Fruit fly (Drosophila melanogaster) whole organism, embryonic: Measurements from ENCODE around the gene Nca.

Source experiments
- ATbp ChIP-seq: fragments of 200-800 bp; sonication (Bioruptor generic); optimal IDR thresholded peaks from 2 replicates; lab custom pipeline; 2017; ENCODE audit warnings: missing biosample characterization, mild to moderate bottlenecking, missing genetic modification characterization, missing genetic modification reagents
- Aef1 ChIP-seq: fragments of 200-800 bp; sonication (Bioruptor generic); IDR thresholded peaks from 3 replicates; pipeline ENCODE4 v1.3.6; 2022; ENCODE audit warnings: missing biosample characterization, missing genetic modification characterization
- CG11456 ChIP-seq: fragments of 200-800 bp; sonication (Bioruptor generic); IDR thresholded peaks from 3 replicates; pipeline ENCODE4 v1.3.6; 2022; ENCODE audit warnings: missing biosample characterization, missing genetic modification characterization
- CG12104 ChIP-seq: fragments of 200-800 bp; sonication (Bioruptor generic); optimal IDR thresholded peaks from 3 replicates; lab custom pipeline; 2016; ENCODE audit warnings: missing biosample characterization, missing genetic modification characterization
- CG12744 ChIP-seq: fragments of 200-800 bp; sonication (Bioruptor generic); optimal IDR thresholded peaks from 2 replicates; lab custom pipeline; 2016; ENCODE audit warnings: missing biosample characterization, missing genetic modification characterization
- CG14860 ChIP-seq: fragments of 200-800 bp; sonication (Bioruptor generic); IDR thresholded peaks from 3 replicates; pipeline ENCODE4 v1.3.6; 2022; ENCODE audit warnings: missing biosample characterization, missing genetic modification characterization; ENCODE audit not compliant: partially characterized antibody
- CG15073 ChIP-seq: fragments of 200-800 bp; sonication (Bioruptor generic); optimal IDR thresholded peaks from 2 replicates; lab custom pipeline; 2016; ENCODE audit warnings: missing biosample characterization, missing genetic modification characterization
- CG15514 ChIP-seq: fragments of 200-800 bp; sonication (Bioruptor generic); optimal IDR thresholded peaks from 3 replicates; lab custom pipeline; 2017; ENCODE audit warnings: missing biosample characterization, missing genetic modification characterization, mild to moderate bottlenecking, moderate library complexity, missing genetic modification reagents
- CG15601 ChIP-seq: fragments of 200-800 bp; sonication (Bioruptor generic); optimal IDR thresholded peaks from 3 replicates; lab custom pipeline; 2019; ENCODE audit warnings: missing biosample characterization, mild to moderate bottlenecking, missing genetic modification characterization, moderate library complexity
- CG17359 ChIP-seq: fragments of 200-800 bp; sonication (Bioruptor generic); optimal IDR thresholded peaks from 3 replicates; lab custom pipeline; 2018; ENCODE audit warnings: missing biosample characterization, mild to moderate bottlenecking, missing genetic modification characterization, moderate library complexity
- CG1792 ChIP-seq: fragments of 200-800 bp; sonication (Bioruptor generic); optimal IDR thresholded peaks from 2 replicates; lab custom pipeline; 2016; ENCODE audit warnings: missing biosample characterization, missing genetic modification characterization
- CG30431 ChIP-seq: fragments of 200-800 bp; sonication (Bioruptor generic); optimal IDR thresholded peaks from 2 replicates; lab custom pipeline; 2017; ENCODE audit warnings: missing biosample characterization, missing genetic modification characterization
- CG3065 ChIP-seq: fragments of 200-800 bp; sonication (Bioruptor generic); optimal IDR thresholded peaks from 2 replicates; lab custom pipeline; 2016; ENCODE audit warnings: missing biosample characterization, missing genetic modification characterization
- CG31224 ChIP-seq: fragments of 200-800 bp; sonication (Bioruptor generic); IDR thresholded peaks from 2 replicates; pipeline ENCODE4 v1.3.6; 2022; ENCODE audit warnings: missing biosample characterization, missing genetic modification characterization
- CG6254 ChIP-seq: fragments of 200-800 bp; sonication (Bioruptor generic); optimal IDR thresholded peaks from 3 replicates; lab custom pipeline; 2017; ENCODE audit warnings: mild to moderate bottlenecking, missing biosample characterization, missing genetic modification reagents, missing genetic modification characterization
- CG6272 ChIP-seq: fragments of 200-800 bp; sonication (Bioruptor generic); IDR thresholded peaks from 2 replicates; pipeline ENCODE4 v1.3.6; 2022; ENCODE audit warnings: missing biosample characterization, missing genetic modification characterization
- CG6854 ChIP-seq: fragments of 200-800 bp; sonication (Bioruptor generic); optimal IDR thresholded peaks from 3 replicates; lab custom pipeline; 2017; ENCODE audit warnings: missing biosample characterization, mild to moderate bottlenecking, missing genetic modification characterization
- CG7357 ChIP-seq: fragments of 200-800 bp; sonication (Bioruptor generic); IDR thresholded peaks from 3 replicates; pipeline ENCODE4 v1.3.6; 2022; ENCODE audit warnings: missing biosample characterization, missing genetic modification characterization
- CG7372 ChIP-seq: fragments of 200-800 bp; sonication (Bioruptor generic); IDR thresholded peaks from 2 replicates; pipeline ENCODE4 v1.3.6; 2022; ENCODE audit warnings: missing biosample characterization, missing genetic modification characterization
- CG7745 ChIP-seq: fragments of 200-800 bp; sonication (Bioruptor generic); optimal IDR thresholded peaks from 2 replicates; lab custom pipeline; 2018; ENCODE audit warnings: missing biosample characterization, mild to moderate bottlenecking, missing genetic modification characterization, moderate library complexity
- CG9797 ChIP-seq: fragments of 200-800 bp; sonication (Bioruptor generic); optimal IDR thresholded peaks from 3 replicates; lab custom pipeline; 2018; ENCODE audit warnings: missing biosample characterization, mild to moderate bottlenecking, missing genetic modification characterization
- CG9876 ChIP-seq: fragments of 200-800 bp; sonication (Bioruptor generic); optimal IDR thresholded peaks from 2 replicates; lab custom pipeline; 2016; ENCODE audit warnings: missing biosample characterization, missing genetic modification characterization
- H2.0 ChIP-seq: fragments of 200-800 bp; sonication (Bioruptor generic); IDR thresholded peaks from 2 replicates; pipeline ENCODE4 v1.3.6; 2022; ENCODE audit warnings: missing biosample characterization, missing genetic modification characterization
- Hr3 ChIP-seq: fragments of 200-800 bp; sonication (Bioruptor generic); optimal IDR thresholded peaks from 3 replicates; lab custom pipeline; 2016; ENCODE audit warnings: missing biosample characterization, missing genetic modification characterization
- MBD-R2 ChIP-seq: fragments of 200-800 bp; sonication (Bioruptor generic); IDR thresholded peaks from 2 replicates; pipeline ENCODE4 v1.3.6; 2022; ENCODE audit warnings: missing biosample characterization, missing genetic modification characterization
- Mes4 ChIP-seq: fragments of 200-800 bp; sonication (Bioruptor generic); optimal IDR thresholded peaks from 2 replicates; lab custom pipeline; 2016; ENCODE audit warnings: missing biosample characterization, missing genetic modification characterization
- Pdp1 ChIP-seq, 2 experiments: fragments of 200-800 bp; sonication (Bioruptor generic); optimal IDR thresholded peaks; 3 replicates each; lab custom pipeline; 2016; ENCODE audit warnings: missing biosample characterization in 2 of 2, missing genetic modification characterization in 2 of 2, mild to moderate bottlenecking in 1 of 2, moderate library complexity in 1 of 2
- Poxn ChIP-seq: fragments of 200-800 bp; sonication (Bioruptor generic); IDR thresholded peaks from 2 replicates; pipeline ENCODE4 v1.3.6; 2022; ENCODE audit warnings: missing biosample characterization, missing genetic modification characterization
- Rfx ChIP-seq: fragments of 200-800 bp; sonication (Bioruptor generic); IDR thresholded peaks from 2 replicates; pipeline ENCODE4 v1.3.6; 2022; ENCODE audit warnings: missing biosample characterization, missing genetic modification characterization
- Sin3A ChIP-seq: fragments of >200 bp; optimal IDR thresholded peaks from 2 replicates; lab custom pipeline; 2018
- Taf1 ChIP-seq: fragments of 200-800 bp; sonication (Bioruptor generic); IDR thresholded peaks from 2 replicates; pipeline ENCODE4 v1.3.6; 2022; ENCODE audit warnings: missing biosample characterization, missing genetic modification characterization
- ab ChIP-seq: fragments of 200-800 bp; sonication (Bioruptor generic); optimal IDR thresholded peaks from 2 replicates; lab custom pipeline; 2016; ENCODE audit warnings: missing biosample characterization, missing genetic modification characterization
- danr ChIP-seq: fragments of 200-800 bp; sonication (Bioruptor generic); IDR thresholded peaks from 2 replicates; pipeline ENCODE4 v1.3.6; 2022; ENCODE audit warnings: missing biosample characterization, missing genetic modification characterization
- dati ChIP-seq: fragments of 200-800 bp; sonication (Bioruptor generic); IDR thresholded peaks from 2 replicates; pipeline ENCODE4 v1.3.6; 2022; ENCODE audit warnings: missing biosample characterization, missing genetic modification characterization
- eve ChIP-seq, 2 experiments: fragments of >200 bp; optimal IDR thresholded peaks; 2 replicates each; lab custom pipeline; 2017; ENCODE audit warnings: missing biosample characterization in 2 of 2, missing genetic modification characterization in 2 of 2
- fd64A ChIP-seq: fragments of 200-800 bp; sonication (Bioruptor generic); optimal IDR thresholded peaks from 3 replicates; lab custom pipeline; 2018; ENCODE audit warnings: missing biosample characterization, mild to moderate bottlenecking, missing genetic modification characterization
- ftz-f1 ChIP-seq: fragments of 200-800 bp; sonication (Bioruptor generic); optimal IDR thresholded peaks from 2 replicates; lab custom pipeline; 2016; ENCODE audit warnings: missing biosample characterization, missing genetic modification characterization
- fu2 ChIP-seq: fragments of 200-800 bp; sonication (Bioruptor generic); optimal IDR thresholded peaks from 2 replicates; lab custom pipeline; 2016; ENCODE audit warnings: missing biosample characterization, missing genetic modification characterization
- gcm ChIP-seq: fragments of 200-800 bp; sonication (Bioruptor generic); optimal IDR thresholded peaks from 2 replicates; lab custom pipeline; 2019; ENCODE audit warnings: missing biosample characterization, mild to moderate bottlenecking, missing genetic modification characterization, moderate library complexity
- jing ChIP-seq: fragments of 200-800 bp; sonication (Bioruptor generic); optimal IDR thresholded peaks from 2 replicates; lab custom pipeline; 2018; ENCODE audit warnings: missing biosample characterization, mild to moderate bottlenecking, missing genetic modification characterization
- kni ChIP-seq: fragments of 200-800 bp; sonication (Bioruptor generic); optimal IDR thresholded peaks from 3 replicates; lab custom pipeline; 2017; ENCODE audit warnings: mild to moderate bottlenecking, missing biosample characterization, missing genetic modification reagents, missing genetic modification characterization
- lilli ChIP-seq: fragments of 200-800 bp; sonication (Bioruptor generic); optimal IDR thresholded peaks from 3 replicates; lab custom pipeline; 2016; ENCODE audit warnings: missing biosample characterization, missing genetic modification characterization
- nom ChIP-seq: fragments of 200-800 bp; sonication (Bioruptor generic); optimal IDR thresholded peaks from 2 replicates; lab custom pipeline; 2017; ENCODE audit warnings: missing biosample characterization, missing genetic modification characterization, mild to moderate bottlenecking, moderate library complexity, missing genetic modification reagents
- onecut ChIP-seq: fragments of 200-800 bp; sonication (Bioruptor generic); IDR thresholded peaks from 2 replicates; pipeline ENCODE4 v1.3.6; 2022; ENCODE audit warnings: missing biosample characterization, missing genetic modification characterization
- ranshi ChIP-seq: fragments of 200-800 bp; sonication (Bioruptor generic); IDR thresholded peaks from 2 replicates; pipeline ENCODE4 v1.3.6; 2022; ENCODE audit warnings: missing biosample characterization, missing genetic modification characterization
- sc ChIP-seq, 3 experiments: fragments of >200 bp in 2 of 3; fragments of 200-800 bp in 1 of 3; sonication (Bioruptor generic) in 1 of 3; optimal IDR thresholded peaks; 2 replicates in 2 of 3; 3 replicates in 1 of 3; lab custom pipeline; 2017; ENCODE audit warnings: mild to moderate bottlenecking in 1 of 3, missing biosample characterization in 1 of 3, missing genetic modification characterization in 1 of 3, missing genetic modification reagents in 1 of 3
- sim ChIP-seq: fragments of 200-800 bp; sonication (Bioruptor generic); IDR thresholded peaks from 2 replicates; pipeline ENCODE4 v1.3.6; 2022; ENCODE audit warnings: missing biosample characterization, missing genetic modification characterization
- sima ChIP-seq: fragments of 200-800 bp; sonication (Bioruptor generic); optimal IDR thresholded peaks from 2 replicates; lab custom pipeline; 2016; ENCODE audit warnings: missing biosample characterization, missing genetic modification characterization
- trem ChIP-seq: fragments of 200-800 bp; optimal IDR thresholded peaks from 3 replicates; lab custom pipeline; 2019; ENCODE audit warnings: missing biosample characterization, mild to moderate bottlenecking, missing genetic modification characterization, moderate library complexity
- ttk ChIP-seq: fragments of 200-800 bp; sonication (Bioruptor generic); IDR thresholded peaks from 2 replicates; pipeline ENCODE4 v2.1.2; 2022; ENCODE audit warnings: missing biosample characterization, missing genetic modification characterization

The Nca gene

DNA sequence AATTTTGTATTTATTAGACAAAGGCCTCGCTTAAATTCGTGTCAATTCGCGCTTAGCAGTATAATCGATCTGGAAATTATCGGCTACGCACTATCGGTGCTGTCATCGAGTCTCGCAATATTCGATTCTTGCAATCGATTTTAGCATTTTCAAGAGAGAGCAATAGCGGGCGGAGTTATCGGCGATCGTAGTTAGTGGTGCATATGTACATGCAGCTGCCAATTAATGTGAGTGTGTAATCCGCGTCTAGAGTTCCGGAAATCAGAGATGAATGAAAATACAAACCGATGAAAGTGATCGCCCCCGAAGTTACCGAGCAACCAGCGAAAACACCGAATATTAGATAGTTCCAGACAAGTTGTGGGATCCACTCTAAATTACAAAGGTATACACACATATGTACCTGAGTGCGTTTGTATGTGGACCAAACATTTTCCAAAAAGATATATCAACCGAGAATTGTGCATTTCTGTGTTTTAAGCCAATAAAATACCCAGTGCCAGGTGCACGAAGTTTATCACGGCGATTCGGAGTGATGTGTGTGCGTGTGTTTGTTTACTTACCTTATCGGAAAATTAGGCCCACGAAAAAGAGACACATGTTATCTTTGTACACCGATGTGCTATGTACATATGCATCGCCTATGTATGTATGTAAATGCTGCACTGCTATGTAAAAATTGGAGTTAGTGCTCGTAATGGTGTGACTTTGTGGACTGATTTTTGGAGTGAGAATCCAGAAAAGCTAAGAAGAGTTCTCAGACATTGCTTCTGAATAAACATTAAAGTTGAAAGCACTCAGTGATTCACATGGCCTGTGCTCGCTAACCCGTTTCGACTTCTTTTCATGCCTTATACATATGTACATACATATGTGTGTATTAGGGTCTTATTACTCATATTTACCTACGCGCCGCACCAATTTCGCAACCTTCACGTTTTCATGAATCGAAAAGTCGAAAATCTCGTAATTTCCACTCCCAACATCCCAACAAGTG, 14.9 kb downstream of the Nca start (continued):
- TF ChIP-seq CG31224, result no peak
- TF ChIP-seq Poxn (GFP tag; lab: Robert Waterston, UW), result no peak
- TF ChIP-seq CG15073 (GFP tag; lab: Kevin White, UChicago), result no peak
- no peak for TF ChIP-seq H2.0 (GFP tag; lab: Robert Waterston, UW)
- no peak for TF ChIP-seq Mes4 (GFP tag; lab: Kevin White, UChicago)
- no peak for TF ChIP-seq Hr3 (GFP tag; lab: Kevin White, UChicago)
- TF ChIP-seq CG11456 (GFP tag; lab: Robert Waterston, UW), result no peak
- TF ChIP-seq CG6254 (GFP tag; lab: Kevin White, UChicago), result no peak
- no peak for TF ChIP-seq CG1792 (GFP tag; lab: Kevin White, UChicago)
- no peak for TF ChIP-seq Aef1 (GFP tag; lab: Robert Waterston, UW)
- TF ChIP-seq CG14860 (GFP tag; lab: Robert Waterston, UW), result peak; percentile 99
- no peak for TF ChIP-seq CG9876 (GFP tag; lab: Kevin White, UChicago)
- TF ChIP-seq CG17359, result no peak
- no peak for TF ChIP-seq CG6272 (GFP tag; lab: Robert Waterston, UW)
- no peak for TF ChIP-seq CG7745 (tag; lab: Kevin White, UChicago)
- peak in 1 of 2 experiments; percentile 82 for TF ChIP-seq eve (GFP tag; optimal IDR thresholded peaks at IDR 0.05; lab: Kevin White, UChicago)
- TF ChIP-seq ftz-f1 (GFP tag; lab: Kevin White, UChicago), result no peak
- no peak for TF ChIP-seq Sin3A
- TF ChIP-seq lilli (GFP tag; lab: Kevin White, UChicago), result no peak
- peak; percentile 59 for TF ChIP-seq trem (tag; lab: Kevin White, UChicago)
- no peak for TF ChIP-seq ATbp (GFP tag; lab: Kevin White, UChicago)
- TF ChIP-seq CG15601, result no peak
- no peak for TF ChIP-seq ab (GFP tag; lab: Kevin White, UChicago)
- TF ChIP-seq sima (GFP tag; lab: Kevin White, UChicago), result no peak
- TF ChIP-seq Pdp1 (GFP tag; optimal IDR thresholded peaks at IDR 0.05; lab: Kevin White, UChicago), result peak in 1 of 2 experiments; percentile 42
- no peak for TF ChIP-seq sim (GFP tag; lab: Robert Waterston, UW)
- no peak for TF ChIP-seq danr (GFP tag; lab: Robert Waterston, UW)
- peak; percentile 29 for TF ChIP-seq CG15514 (GFP tag; lab: Kevin White, UChicago)
- peak; percentile 4 for TF ChIP-seq CG9797
- peak; percentile 52 for TF ChIP-seq fd64A (GFP tag; lab: Kevin White, UChicago)
- TF ChIP-seq CG30431 (GFP tag; lab: Kevin White, UChicago), result no peak
- no peak for TF ChIP-seq dati (GFP tag; lab: Robert Waterston, UW)
- no peak for TF ChIP-seq CG3065 (GFP tag; lab: Kevin White, UChicago)
- no peak for TF ChIP-seq ranshi
- TF ChIP-seq CG6854, result no peak
- no peak for TF ChIP-seq Rfx (GFP tag; lab: Robert Waterston, UW)
- no peak for TF ChIP-seq Taf1 (GFP tag; lab: Robert Waterston, UW)
- TF ChIP-seq CG12104, result no peak
- TF ChIP-seq gcm, result no peak
- TF ChIP-seq nom, result no peak
- peak; percentile 90 for TF ChIP-seq kni (GFP tag; lab: Kevin White, UChicago)
- peak; percentile 17; the same call in 1 of the 2 replicates for TF ChIP-seq onecut
- TF ChIP-seq CG12744 (GFP tag; lab: Kevin White, UChicago), result no peak
- TF ChIP-seq fu2 (GFP tag; lab: Kevin White, UChicago), result no peak
- no peak for TF ChIP-seq CG7357 (GFP tag; lab: Robert Waterston, UW)
- no peak for TF ChIP-seq MBD-R2 (GFP tag; lab: Robert Waterston, UW)
- no peak for TF ChIP-seq jing (GFP tag; lab: Kevin White, UChicago)
- TF ChIP-seq CG7372 (GFP tag; lab: Robert Waterston, UW), result no peak
- no peak for TF ChIP-seq sc (optimal IDR thresholded peaks at IDR 0.05; lab: Kevin White, UChicago)
- no peak for TF ChIP-seq sc (GFP tag; optimal IDR thresholded peaks at IDR 0.05; lab: Kevin White, UChicago)
- no peak for TF ChIP-seq ttk (GFP tag; lab: Robert Waterston, UW)
